Fruit fly (Drosophila melanogaster): Measurements from ENCODE around the gene CG43362.
A peak's percentile ranks its signal among the peaks of the same experiment; 100 is the strongest.

CG43362 gene

dm6 chr2L:18312309-18312708, 21.0 kb upstream of the CG43362 start (continued):
- TF ChIP-seq psq (GFP tag; optimal IDR thresholded peaks at IDR 0.05) (no peak), CG15011 (GFP tag; optimal IDR thresholded peaks at IDR 0.05) (no peak), nerfin-1 (tag; optimal IDR thresholded peaks at IDR 0.05) (peak; percentile 53), CG2120 (GFP tag; optimal IDR thresholded peaks at IDR 0.05) (no peak), CG18262 (tag; optimal IDR thresholded peaks at IDR 0.05) (peak; percentile 83), BEAF-32 (GFP tag; optimal IDR thresholded peaks at IDR 0.05) (no peak), sim (GFP tag; IDR thresholded peaks at IDR 0.05) (no peak), YL-1 (GFP tag; optimal IDR thresholded peaks at IDR 0.05) (no peak), ac (GFP tag; optimal IDR thresholded peaks at IDR 0.05) (no peak), CG2875 (GFP tag; optimal IDR thresholded peaks at IDR 0.05) (peak; percentile 67), CG10267 (tag; optimal IDR thresholded peaks at IDR 0.05) (peak; percentile 44), gro (GFP tag; optimal IDR thresholded peaks at IDR 0.05) (no peak), CG13775 (GFP tag; optimal IDR thresholded peaks at IDR 0.05) (peak; percentile 22), CG12391 (tag; optimal IDR thresholded peaks at IDR 0.05) (peak; percentile 55), tna (GFP tag; IDR thresholded peaks at IDR 0.05; ENCODE audit: partially characterized antibody) (no peak), yki (optimal IDR thresholded peaks at IDR 0.05) (no peak), CG9932 (GFP tag; IDR thresholded peaks at IDR 0.05) (no peak), corto (GFP tag; optimal IDR thresholded peaks at IDR 0.05) (peak; percentile 75), CG11093 (GFP tag; IDR thresholded peaks at IDR 0.05) (no peak), CG13424 (tag; optimal IDR thresholded peaks at IDR 0.05) (peak; percentile 49), da (GFP tag; optimal IDR thresholded peaks at IDR 0.05) (no peak), CG6813 (GFP tag; optimal IDR thresholded peaks at IDR 0.05) (peak; percentile 24), HmgD (GFP tag; optimal IDR thresholded peaks at IDR 0.05) (no peak), CG4730 (GFP tag; IDR thresholded peaks at IDR 0.05) (no peak), gt (GFP tag; IDR thresholded peaks at IDR 0.05) (no peak), CG10209 (GFP tag; optimal IDR thresholded peaks at IDR 0.05) (peak; percentile 3), CG15073 (GFP tag; optimal IDR thresholded peaks at IDR 0.05) (no peak), maf-S (GFP tag; optimal IDR thresholded peaks at IDR 0.05) (no peak), org-1 (GFP tag; optimal IDR thresholded peaks at IDR 0.05) (peak; percentile 45), CG16815 (GFP tag; optimal IDR thresholded peaks at IDR 0.05) (peak; percentile 27), CG17359 (tag; optimal IDR thresholded peaks at IDR 0.05) (peak; percentile 52), pfk (GFP tag; optimal IDR thresholded peaks at IDR 0.05) (no peak), Nf-YB (GFP tag; optimal IDR thresholded peaks at IDR 0.05) (peak; percentile 16), CG30431 (GFP tag; optimal IDR thresholded peaks at IDR 0.05) (peak; percentile 1), gsb-n (tag; optimal IDR thresholded peaks at IDR 0.05) (peak; percentile 64), Dip2 (GFP tag; IDR thresholded peaks at IDR 0.05) (no peak), tin (GFP tag; optimal IDR thresholded peaks at IDR 0.05) (peak; percentile 44), Bteb2 (GFP tag; optimal IDR thresholded peaks at IDR 0.05) (no peak), CG13624 (GFP tag; optimal IDR thresholded peaks at IDR 0.05) (no peak), wdn (GFP tag; IDR thresholded peaks at IDR 0.05) (no peak), CG34224 (GFP tag; IDR thresholded peaks at IDR 0.05; ENCODE audit: partially characterized antibody) (no peak), fd96Cb (tag; optimal IDR thresholded peaks at IDR 0.05) (peak; percentile 68), otp (GFP tag; IDR thresholded peaks at IDR 0.05) (no peak), Dp (GFP tag; optimal IDR thresholded peaks at IDR 0.05) (no peak), danr (GFP tag; IDR thresholded peaks at IDR 0.05) (no peak), gem (tag; optimal IDR thresholded peaks at IDR 0.05) (peak; percentile 82), shn (GFP tag; optimal IDR thresholded peaks at IDR 0.05) (peak; percentile 10), TFAM (GFP tag; optimal IDR thresholded peaks at IDR 0.05) (no peak), CG17829 (tag; optimal IDR thresholded peaks at IDR 0.05) (peak; percentile 59), bigmax (GFP tag; optimal IDR thresholded peaks at IDR 0.05) (no peak), CG7987 (GFP tag; optimal IDR thresholded peaks at IDR 0.05) (no peak), Mad (GFP tag; optimal IDR thresholded peaks at IDR 0.05) (no peak)
